Fruit fly (Drosophila melanogaster): ENCODE results near the gene FRG1.

DNA sequence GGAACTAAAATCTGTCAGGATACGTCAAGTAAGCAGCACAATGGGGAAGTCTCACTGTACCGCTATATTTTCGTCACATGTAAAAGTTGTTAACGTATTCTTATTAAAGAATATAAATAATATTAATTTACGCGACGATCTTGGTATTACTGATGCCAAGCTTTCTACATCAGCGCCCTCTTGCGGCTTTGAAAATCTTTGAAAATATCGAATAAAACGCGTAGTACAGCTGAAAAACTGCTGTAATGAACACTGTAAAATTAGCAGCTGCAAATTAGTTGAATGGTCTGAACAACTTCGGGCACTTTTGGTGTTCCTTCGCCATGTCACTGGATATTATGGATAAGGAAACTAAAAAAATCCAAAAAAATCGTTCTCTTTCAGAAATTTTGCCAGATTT lies 23.3 kb upstream of the FRG1 start:
- TF ChIP-seq CG12605 (GFP tag; IDR thresholded peaks at IDR 0.05) (no peak), Pif1B (GFP tag; optimal IDR thresholded peaks at IDR 0.05) (no peak), CG8159 (tag; optimal IDR thresholded peaks at IDR 0.05) (no peak), rn (GFP tag; IDR thresholded peaks at IDR 0.05) (no peak), fd96Ca (GFP tag; IDR thresholded peaks at IDR 0.05) (no peak), D1 (tag; optimal IDR thresholded peaks at IDR 0.05) (no peak)
